Worm (Caenorhabditis elegans): ENCODE results near the gene clec-139.

DNA sequence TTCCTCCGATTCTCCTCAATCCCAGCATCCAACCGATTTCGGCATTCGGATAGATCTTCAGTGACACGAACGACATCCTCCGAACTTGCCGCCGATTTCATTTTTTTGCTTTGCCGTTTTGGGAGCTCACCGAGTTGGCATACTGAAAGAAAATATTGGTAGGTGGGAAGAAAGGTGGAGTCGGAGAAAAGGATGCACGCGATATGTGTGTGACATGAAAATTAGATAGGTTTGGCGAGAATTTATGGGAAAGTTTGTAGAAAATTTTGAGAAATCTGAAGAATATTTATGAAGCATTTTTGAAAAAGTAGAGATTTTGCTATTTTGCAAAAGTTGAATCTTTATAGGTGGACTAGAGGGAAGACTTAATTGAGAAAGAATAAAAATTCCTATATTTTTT is 16.7 kb upstream of the clec-139 start, which contains the start of gene che-10:
- no peak for TF ChIP-seq ztf-11 (tag; optimal IDR thresholded peaks at IDR 0.05)
- no peak for TF ChIP-seq ceh-82 (tag; optimal IDR thresholded peaks at IDR 0.05)
- no peak for TF ChIP-seq sea-2 (GFP tag; optimal IDR thresholded peaks at IDR 0.05)
- no peak for TF ChIP-seq ceh-16 (tag; optimal IDR thresholded peaks at IDR 0.05)
- TF ChIP-seq fos-1 (tag; optimal IDR thresholded peaks at IDR 0.05) = no peak
- no peak for TF ChIP-seq egl-27 (tag; optimal IDR thresholded peaks at IDR 0.05)
- no peak for TF ChIP-seq nhr-237 (tag; optimal IDR thresholded peaks at IDR 0.05)
- TF ChIP-seq aly-2 (tag; optimal IDR thresholded peaks at IDR 0.05) = no peak
- no peak for TF ChIP-seq unc-62 (GFP tag; optimal IDR thresholded peaks at IDR 0.05)
- TF ChIP-seq jun-1 (tag; optimal IDR thresholded peaks at IDR 0.05) = no peak
- no peak for TF ChIP-seq nhr-67 (tag; optimal IDR thresholded peaks at IDR 0.05)
- no peak for TF ChIP-seq ama-1 (optimal IDR thresholded peaks at IDR 0.05)
